Worm (Caenorhabditis elegans) whole organism, mixed stage, embryonic: ENCODE data around the gene gst-30.

Experiments
- blmp-1 ChIP-seq: fragments of 150-350 bp; optimal IDR thresholded peaks from 2 replicates; lab custom pipeline; 2014; ENCODE audit warnings: missing biosample characterization, missing genetic modification characterization
- ces-1 ChIP-seq: fragments of 150-350 bp; optimal IDR thresholded peaks from 2 replicates; lab custom pipeline; 2014; ENCODE audit warnings: missing biosample characterization, missing genetic modification reagents, missing genetic modification characterization
- cnd-1 ChIP-seq: fragments of 200-800 bp; sonication (Bioruptor generic); optimal IDR thresholded peaks from 2 replicates; lab custom pipeline; 2018; ENCODE audit warnings: mild to moderate bottlenecking, missing genetic modification characterization, missing compliant biosample characterization
- mab-5 ChIP-seq: fragments of 150-350 bp; optimal IDR thresholded peaks from 2 replicates; lab custom pipeline; 2014; ENCODE audit warnings: missing biosample characterization, missing genetic modification characterization
- nhr-12 ChIP-seq: fragments of 150-350 bp; optimal IDR thresholded peaks from 2 replicates; lab custom pipeline; 2014; ENCODE audit warnings: missing biosample characterization, missing genetic modification characterization
- snpc-4 ChIP-seq: fragments of 150-350 bp; optimal IDR thresholded peaks from 2 replicates; lab custom pipeline; 2014; ENCODE audit warnings: missing biosample characterization, missing genetic modification characterization
- unc-39 ChIP-seq: fragments of 150-350 bp; optimal IDR thresholded peaks from 2 replicates; lab custom pipeline; 2014; ENCODE audit warnings: missing biosample characterization, missing genetic modification characterization
- unc-62 ChIP-seq: fragments of 150-350 bp; optimal IDR thresholded peaks from 2 replicates; lab custom pipeline; 2014; ENCODE audit warnings: missing biosample characterization, missing genetic modification reagents, missing genetic modification characterization

DNA sequence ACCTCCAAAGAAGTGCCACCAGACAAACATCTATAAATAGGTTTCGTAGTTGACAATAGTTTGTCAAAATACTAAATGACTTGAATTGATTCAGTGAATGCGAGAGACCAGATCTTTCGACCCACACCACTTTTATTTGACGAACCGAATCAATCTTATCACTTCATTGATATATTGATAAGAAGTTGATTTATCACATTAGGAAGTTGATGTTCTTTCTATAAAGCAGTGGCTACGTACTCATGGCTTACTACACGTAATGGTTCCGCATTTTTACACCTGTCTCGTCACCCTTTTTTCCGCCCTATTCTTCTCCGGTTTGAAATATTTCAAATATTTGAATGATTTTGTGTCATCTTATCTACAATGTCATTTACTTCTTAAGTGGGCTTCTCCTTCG lies 14.2 kb downstream of the gst-30 start:
- TF ChIP-seq unc-62 (no peak), mab-5 (tag; lab: Kevin White, UChicago) (no peak), unc-39 (tag; lab: Kevin White, UChicago) (no peak), nhr-12 (tag; lab: Kevin White, UChicago) (no peak), blmp-1 (tag; lab: Kevin White, UChicago) (no peak), cnd-1 (tag; lab: Kevin White, UChicago) (no peak), snpc-4 (no peak), ces-1 (GFP tag; lab: Kevin White, UChicago) (no peak)
